Worm (Caenorhabditis elegans) whole organism, L1 larva: ENCODE measurements around the gene F20A1.8.
"Not testable (repeated sequence)": the region's sequence is repeated elsewhere in the genome, so short reads cannot be mapped to it uniquely, and the experiment has no call there.

Experiments
- aly-2 ChIP-seq: fragments of 150-350 bp; optimal IDR thresholded peaks from 2 replicates; lab custom pipeline; 2014; ENCODE audit warnings: missing biosample characterization, missing genetic modification characterization
- ama-1 ChIP-seq: fragments of 150-350 bp; optimal IDR thresholded peaks from 2 replicates; lab custom pipeline; 2014
- blmp-1 ChIP-seq: fragments of 150-350 bp; optimal IDR thresholded peaks from 2 replicates; lab custom pipeline; 2014; ENCODE audit warnings: missing biosample characterization, missing genetic modification characterization
- ceh-82 ChIP-seq, 3 experiments: fragments of 150-350 bp in 1 of 3; sonication (generic microtip) in 2 of 3; optimal IDR thresholded peaks; 2 replicates each; lab custom pipeline; 2014 to 2017; ENCODE audit warnings: missing biosample characterization in 3 of 3, missing genetic modification characterization in 3 of 3
- ceh-88 ChIP-seq: fragments of 200-800 bp; sonication (Bioruptor generic); IDR thresholded peaks from 2 replicates; pipeline ENCODE4 v1.3.6; 2022; ENCODE audit warnings: missing genetic modification characterization, missing compliant biosample characterization
- efl-1 ChIP-seq, 4 experiments: fragments of 150-350 bp; optimal IDR thresholded peaks in 3 of 4; peaks in 1 of 4; 1 replicate in 1 of 4; 2 replicates in 3 of 4; lab custom pipeline; 2014; ENCODE audit warnings: missing biosample characterization in 2 of 4, missing genetic modification characterization in 2 of 4, missing genetic modification reagents in 2 of 4
- egl-13 ChIP-seq: sonication (generic microtip); optimal IDR thresholded peaks from 2 replicates; lab custom pipeline; 2016; ENCODE audit warnings: missing genotype, missing genetic modification reagents, missing genetic modification characterization, missing compliant biosample characterization
- elt-2 ChIP-seq: sonication (generic microtip); optimal IDR thresholded peaks from 2 replicates; lab custom pipeline; 2016; ENCODE audit warnings: missing genetic modification characterization, mild to moderate bottlenecking, inconsistent platforms, missing compliant biosample characterization, missing genetic modification reagents
- ets-5 ChIP-seq: fragments of 200-800 bp; sonication (Bioruptor generic); IDR thresholded peaks from 2 replicates; pipeline ENCODE4 v1.3.6; 2022; ENCODE audit warnings: missing genetic modification characterization, missing compliant biosample characterization
- fkh-10 ChIP-seq: sonication (generic microtip); optimal IDR thresholded peaks from 2 replicates; lab custom pipeline; 2017; ENCODE audit warnings: missing biosample characterization, missing genetic modification reagents, missing genetic modification characterization
- fkh-8 ChIP-seq: sonication (generic microtip); optimal IDR thresholded peaks from 2 replicates; lab custom pipeline; 2016; ENCODE audit warnings: mild to moderate bottlenecking, missing genetic modification characterization, missing compliant biosample characterization
- fos-1 ChIP-seq: fragments of 150-350 bp; optimal IDR thresholded peaks from 2 replicates; lab custom pipeline; 2014; ENCODE audit warnings: missing biosample characterization, missing genetic modification characterization
- grh-1 ChIP-seq: fragments of 200-800 bp; sonication (Bioruptor generic); IDR thresholded peaks from 2 replicates; pipeline ENCODE4 v1.3.6; 2022; ENCODE audit warnings: missing genetic modification reagents, missing genetic modification characterization, missing compliant biosample characterization
- hlh-17 ChIP-seq: fragments of 200-800 bp; sonication (Bioruptor generic); optimal IDR thresholded peaks from 2 replicates; lab custom pipeline; 2018; ENCODE audit warnings: missing genetic modification characterization, mild to moderate bottlenecking, missing compliant biosample characterization, moderate library complexity, borderline replicate concordance
- isw-1 ChIP-seq: fragments of 200-800 bp; sonication (Bioruptor generic); IDR thresholded peaks from 2 replicates; pipeline ENCODE4 v1.3.6; 2022; ENCODE audit warnings: missing genetic modification characterization, missing compliant biosample characterization
- lin-13 ChIP-seq: fragments of 150-350 bp; optimal IDR thresholded peaks from 2 replicates; lab custom pipeline; 2014; ENCODE audit warnings: missing biosample characterization, missing genetic modification reagents, missing genetic modification characterization
- lin-15B ChIP-seq: fragments of 150-350 bp; sonication (generic microtip); optimal IDR thresholded peaks from 3 replicates; lab custom pipeline; 2014; ENCODE audit warnings: missing biosample characterization, missing genetic modification characterization
- mab-9 ChIP-seq: fragments of 200-800 bp; sonication (Bioruptor generic); IDR thresholded peaks from 2 replicates; pipeline ENCODE4 v1.3.6; 2022; ENCODE audit warnings: missing genetic modification reagents, missing genetic modification characterization, missing compliant biosample characterization
- mef-2 ChIP-seq: fragments of 150-350 bp; optimal IDR thresholded peaks from 2 replicates; lab custom pipeline; 2014; ENCODE audit warnings: missing biosample characterization, missing genetic modification characterization
- nhr-19 ChIP-seq: fragments of 200-800 bp; sonication (Bioruptor generic); conservative IDR thresholded peaks from 2 replicates; pipeline ENCODE4 v1.3.6; 2022; ENCODE audit warnings: missing genetic modification characterization, missing compliant biosample characterization
- nhr-237 ChIP-seq: fragments of 150-350 bp; optimal IDR thresholded peaks from 2 replicates; lab custom pipeline; 2014; ENCODE audit warnings: missing biosample characterization, missing genetic modification characterization
- nhr-28 ChIP-seq: fragments of 150-350 bp; optimal IDR thresholded peaks from 2 replicates; lab custom pipeline; 2014; ENCODE audit warnings: missing biosample characterization, missing genetic modification characterization
- nhr-47 ChIP-seq: sonication (generic microtip); optimal IDR thresholded peaks from 2 replicates; lab custom pipeline; 2016; ENCODE audit warnings: mild to moderate bottlenecking, missing genetic modification characterization, moderate library complexity, missing compliant biosample characterization
- nhr-71 ChIP-seq: sonication (generic microtip); optimal IDR thresholded peaks from 2 replicates; lab custom pipeline; 2016; ENCODE audit warnings: mild to moderate bottlenecking, missing genetic modification characterization, moderate library complexity, missing compliant biosample characterization
- nhr-76 ChIP-seq: sonication (generic microtip); optimal IDR thresholded peaks from 2 replicates; lab custom pipeline; 2017; ENCODE audit warnings: missing biosample characterization, missing genetic modification characterization
- nhr-85 ChIP-seq: sonication (generic microtip); peaks from one replicate; lab custom pipeline; 2016; ENCODE audit warnings: missing genetic modification characterization, inconsistent platforms, missing compliant biosample characterization
- pag-3 ChIP-seq: sonication (generic microtip); optimal IDR thresholded peaks from 2 replicates; lab custom pipeline; 2017; ENCODE audit warnings: missing genetic modification characterization, mild to moderate bottlenecking, missing compliant biosample characterization, antibody characterized with exemption, borderline replicate concordance; ENCODE audit not compliant: insufficient read depth
- pax-3 ChIP-seq: fragments of 200-800 bp; sonication (Bioruptor generic); optimal IDR thresholded peaks from 2 replicates; lab custom pipeline; 2018; ENCODE audit warnings: mild to moderate bottlenecking, missing genetic modification characterization, moderate library complexity, missing compliant biosample characterization
- skn-1 ChIP-seq: fragments of 150-350 bp; optimal IDR thresholded peaks from 2 replicates; lab custom pipeline; 2014; ENCODE audit warnings: missing biosample characterization, missing genetic modification characterization
- sox-4 ChIP-seq: sonication (generic microtip); optimal IDR thresholded peaks from 2 replicates; lab custom pipeline; 2016; ENCODE audit warnings: missing genetic modification characterization, missing compliant biosample characterization
- sup-37 ChIP-seq: fragments of 200-800 bp; sonication (Bioruptor generic); optimal IDR thresholded peaks from 2 replicates; lab custom pipeline; 2018; ENCODE audit warnings: mild to moderate bottlenecking, missing genetic modification characterization, missing compliant biosample characterization
- swsn-7 ChIP-seq: sonication (generic microtip); optimal IDR thresholded peaks from 2 replicates; lab custom pipeline; 2016; ENCODE audit warnings: missing genetic modification characterization, missing compliant biosample characterization
- tbx-2 ChIP-seq: sonication (generic microtip); optimal IDR thresholded peaks from 2 replicates; lab custom pipeline; 2016; ENCODE audit warnings: missing genetic modification characterization, missing compliant biosample characterization
- unc-62 ChIP-seq: fragments of 150-350 bp; optimal IDR thresholded peaks from 2 replicates; lab custom pipeline; 2014; ENCODE audit warnings: missing biosample characterization, missing genetic modification reagents, missing genetic modification characterization
- unc-86 ChIP-seq: sonication (generic microtip); optimal IDR thresholded peaks from 2 replicates; lab custom pipeline; 2016; ENCODE audit warnings: missing genetic modification characterization, missing compliant biosample characterization
- unc-98 ChIP-seq: fragments of 200-800 bp; sonication (Bioruptor generic); IDR thresholded peaks from 2 replicates; pipeline ENCODE4 v1.3.6; 2022; ENCODE audit warnings: missing genetic modification characterization, missing compliant biosample characterization
- xbp-1 ChIP-seq: sonication (generic microtip); optimal IDR thresholded peaks from 2 replicates; lab custom pipeline; 2016; ENCODE audit warnings: missing genetic modification characterization, missing compliant biosample characterization
- zip-4 ChIP-seq: fragments of 200-800 bp; sonication (Bioruptor generic); optimal IDR thresholded peaks from 2 replicates; lab custom pipeline; 2018; ENCODE audit warnings: mild to moderate bottlenecking, missing genetic modification characterization, moderate library complexity, missing compliant biosample characterization
- ztf-11 ChIP-seq, 2 experiments: sonication (generic microtip); optimal IDR thresholded peaks; 2 replicates each; lab custom pipeline; 2016 to 2017; ENCODE audit warnings: missing genetic modification characterization in 2 of 2, missing biosample characterization in 1 of 2, missing compliant biosample characterization in 1 of 2
- ztf-4 ChIP-seq: fragments of 150-350 bp; optimal IDR thresholded peaks from 2 replicates; lab custom pipeline; 2014; ENCODE audit warnings: missing biosample characterization, missing genetic modification characterization

F20A1.8 gene

ce11 chrV:7060396-7060795, 13.0 kb upstream of the F20A1.8 start, which contains the start of the genes Y57E12AL.6 and Y57E12AL.1 (continued):
- TF ChIP-seq nhr-19 (GFP tag; lab: Robert Waterston, UW) (peak; percentile 85), unc-86 (peak; percentile 47), nhr-28 (tag; lab: Kevin White, UChicago) (no peak), aly-2 (peak; percentile 61), blmp-1 (tag; lab: Kevin White, UChicago) (peak; percentile 76), pax-3 (no peak), efl-1 (optimal IDR thresholded peaks at IDR 0.05; lab: Kevin White, UChicago) (peak; percentile 85 to 86), efl-1 (GFP tag; optimal IDR thresholded peaks at IDR 0.05 in 1 of 2; lab: Kevin White, UChicago) (peak; percentile 81 to 98), unc-62 (no peak), ama-1 (lab: Kevin White, UChicago) (peak; percentile 17), isw-1 (GFP tag; lab: Robert Waterston, UW) (peak; percentile 60), ztf-4 (tag; lab: Kevin White, UChicago) (peak; percentile 43), tbx-2 (peak; percentile 83), ets-5 (GFP tag; lab: Robert Waterston, UW) (no peak), ztf-11 (tag; optimal IDR thresholded peaks at IDR 0.05; lab: Kevin White, UChicago) (no peak), egl-13 (tag; lab: Kevin White, UChicago) (peak; percentile 13), fos-1 (tag; lab: Kevin White, UChicago) (no peak), ceh-82 (tag; optimal IDR thresholded peaks at IDR 0.05; lab: Kevin White, UChicago) (peak; percentile 78 to 88 (median 79)), sup-37 (GFP tag; lab: Kevin White, UChicago) (peak; percentile 29), fkh-8 (tag; lab: Kevin White, UChicago) (peak; percentile 75), nhr-47 (tag; lab: Kevin White, UChicago) (peak; percentile 87), swsn-7 (peak; percentile 86), ceh-88 (GFP tag; lab: Robert Waterston, UW) (no peak), xbp-1 (tag; lab: Kevin White, UChicago) (peak; percentile 87), lin-15B (tag; lab: Kevin White, UChicago) (peak; percentile 66), sox-4 (tag; lab: Kevin White, UChicago) (peak; percentile 61), fkh-10 (peak; percentile 30), lin-13 (GFP tag; lab: Kevin White, UChicago) (peak; percentile 75), unc-98 (no peak), pag-3 (no peak), skn-1 (tag; lab: Kevin White, UChicago) (peak; percentile 96), mef-2 (tag; lab: Kevin White, UChicago) (no peak), nhr-76 (no peak), grh-1 (GFP tag; lab: Robert Waterston, UW) (peak; percentile 84), nhr-237 (peak; percentile 22)

- no peak for TF ChIP-seq isw-1 (GFP tag; lab: Robert Waterston, UW)
- peak; percentile 5 for TF ChIP-seq nhr-85 (tag; lab: Kevin White, UChicago)
Observed at ce11 chrV:7059350-7059749, 11.9 kb upstream of the F20A1.8 start, which contains the start of gene mdt-6. Gene mdt-6 (minus strand): TSS chrV:7059624.

- TF ChIP-seq zip-4 (GFP tag; lab: Kevin White, UChicago); elt-2; mab-9 (GFP tag; lab: Robert Waterston, UW): not testable (repeated sequence)
Observed at ce11 chrV:7057795-7058194, 10.4 kb upstream of the F20A1.8 start, which contains the start of gene Y57E12AL.2. Gene Y57E12AL.2 (plus strand): TSS chrV:7058095.

- TF ChIP-seq ceh-82 (tag; optimal IDR thresholded peaks at IDR 0.05; lab: Kevin White, UChicago) (no peak), blmp-1 (tag; lab: Kevin White, UChicago) (no peak), nhr-71 (no peak), hlh-17 (GFP tag; lab: Kevin White, UChicago) (no peak), ztf-4 (tag; lab: Kevin White, UChicago) (no peak), fkh-10 (no peak)
Observed at ce11 chrV:7054598-7054997, 7.2 kb upstream of the F20A1.8 start, which contains the start of gene spig-8. Gene spig-8 (plus strand): TSS chrV:7054898.
